Fruit fly (Drosophila melanogaster): ENCODE measurements around the gene Zcchc7.

Gene Zcchc7

dm6 chr3L:16805806-16806719 lies 39.1 kb upstream of the Zcchc7 start (continued):
- TF ChIP-seq knrl (GFP tag; IDR thresholded peaks at IDR 0.05; ENCODE audit: partially characterized antibody) (no peak), Usf (GFP tag; optimal IDR thresholded peaks at IDR 0.05) (no peak), CG7271 (tag; optimal IDR thresholded peaks at IDR 0.05) (no peak), HLHmδ (GFP tag; optimal IDR thresholded peaks at IDR 0.05) (no peak), gcm2 (GFP tag; optimal IDR thresholded peaks at IDR 0.05) (no peak), unpg (GFP tag; optimal IDR thresholded peaks at IDR 0.05) (peak; percentile 67), CG11695 (GFP tag; IDR thresholded peaks at IDR 0.05) (0 out of 3 replicates have a peak, but pooled peaks have one; percentile 14), chinmo (GFP tag; IDR thresholded peaks at IDR 0.05; ENCODE audit: partially characterized antibody) (peak; percentile 90; the same call in 3 of the 4 replicates), tna (GFP tag; IDR thresholded peaks at IDR 0.05; ENCODE audit: partially characterized antibody) (no peak), CG9215 (GFP tag; IDR thresholded peaks at IDR 0.05) (0 out of 2 replicates have a peak, but pooled peaks have one; percentile 6), CG7839 (tag; optimal IDR thresholded peaks at IDR 0.05) (peak; percentile 67), CG33557 (GFP tag; optimal IDR thresholded peaks at IDR 0.05) (no peak), Pdp1 (GFP tag; optimal IDR thresholded peaks at IDR 0.05) (peak; percentile 41 to 94), CG33213 (GFP tag; optimal IDR thresholded peaks at IDR 0.05) (no peak), Oaz (GFP tag; IDR thresholded peaks at IDR 0.05) (no peak), CG5180 (GFP tag; optimal IDR thresholded peaks at IDR 0.05) (no peak), Kr (GFP tag; optimal IDR thresholded peaks at IDR 0.05) (no peak), usp (GFP tag; optimal IDR thresholded peaks at IDR 0.05) (no peak), C15 (GFP tag; IDR thresholded peaks at IDR 0.05) (no peak), CG17361 (GFP tag; IDR thresholded peaks at IDR 0.05) (no peak), GATAe (GFP tag; conservative IDR thresholded peaks at IDR 0.05) (no peak), dimm (GFP tag; IDR thresholded peaks at IDR 0.05) (no peak), Dll (GFP tag; IDR thresholded peaks at IDR 0.05; ENCODE audit: partially characterized antibody) (no peak), crol (GFP tag; IDR thresholded peaks at IDR 0.05) (peak; percentile 93), NC2α (GFP tag; optimal IDR thresholded peaks at IDR 0.05) (no peak), CG6654 (GFP tag; optimal IDR thresholded peaks at IDR 0.05) (no peak), dm (GFP tag; optimal IDR thresholded peaks at IDR 0.05) (peak; percentile 15), Adf1 (GFP tag; IDR thresholded peaks at IDR 0.05) (peak; percentile 23; the same call in 1 of the 2 replicates), CG11093 (GFP tag; IDR thresholded peaks at IDR 0.05) (0 out of 3 replicates have a peak, but pooled peaks have one; percentile 20), CG8290 (GFP tag; optimal IDR thresholded peaks at IDR 0.05) (no peak), CG8290 (tag; optimal IDR thresholded peaks at IDR 0.05) (peak in 1 of 2 experiments; percentile 42), prd (optimal IDR thresholded peaks at IDR 0.05) (no peak), prd (GFP tag; IDR thresholded peaks at IDR 0.05) (peak; percentile 7; the same call in 1 of the 3 replicates), aop (GFP tag; IDR thresholded peaks at IDR 0.05) (no peak), CG12219 (GFP tag; optimal IDR thresholded peaks at IDR 0.05) (no peak), Hr78 (GFP tag; optimal IDR thresholded peaks at IDR 0.05) (peak in 1 of 2 experiments; percentile 54), CG12942 (GFP tag; optimal IDR thresholded peaks at IDR 0.05) (no peak), ftz-f1 (GFP tag; optimal IDR thresholded peaks at IDR 0.05) (peak; percentile 90), zen2 (GFP tag; IDR thresholded peaks at IDR 0.05; ENCODE audit: partially characterized antibody) (no peak), Scr (GFP tag; IDR thresholded peaks at IDR 0.05; ENCODE audit: partially characterized antibody) (no peak; the same call in 1 of the 2 replicates), TFAM (GFP tag; optimal IDR thresholded peaks at IDR 0.05) (no peak), mirr (GFP tag; optimal IDR thresholded peaks at IDR 0.05) (no peak), tap (tag; optimal IDR thresholded peaks at IDR 0.05) (peak; percentile 29), grn (GFP tag; optimal IDR thresholded peaks at IDR 0.05) (no peak), pan (optimal IDR thresholded peaks at IDR 0.05) (no peak), pan (GFP tag; optimal IDR thresholded peaks at IDR 0.05 in 1 of 2, IDR thresholded peaks at IDR 0.05 in 1 of 2) (no peak), CG12391 (tag; optimal IDR thresholded peaks at IDR 0.05) (peak; percentile 52), wek (GFP tag; optimal IDR thresholded peaks at IDR 0.05) (no peak)

Measured in whole organism, embryonic.